Worm (Caenorhabditis elegans): ENCODE data around the gene C35C5.10.

The C35C5.10 gene

ce11 chrX:11590545-11590944, 34.5 kb downstream of the C35C5.10 start:
- TF ChIP-seq mel-28 (tag; optimal IDR thresholded peaks at IDR 0.05; ENCODE audit: borderline replicate concordance) (no peak), hmg-20 (GFP tag; IDR thresholded peaks at IDR 0.05) (no peak), B0035.1 (tag; optimal IDR thresholded peaks at IDR 0.05) (no peak), C06A6.2 (GFP tag; conservative IDR thresholded peaks at IDR 0.05) (no peak), fkh-3 (tag; optimal IDR thresholded peaks at IDR 0.05) (no peak), lin-54 (GFP tag; optimal IDR thresholded peaks at IDR 0.05) (no peak), efl-1 (GFP tag; optimal IDR thresholded peaks at IDR 0.05) (no peak), F55B11.4 (tag; optimal IDR thresholded peaks at IDR 0.05; ENCODE audit: borderline replicate concordance, insufficient read depth) (no peak), F52B5.7 (tag; optimal IDR thresholded peaks at IDR 0.05) (no peak), madf-3 (GFP tag; IDR thresholded peaks at IDR 0.05) (no peak), Y53F4B.3 (GFP tag; IDR thresholded peaks at IDR 0.05) (no peak), F57C9.4 (tag; optimal IDR thresholded peaks at IDR 0.05) (no peak), snpc-3.4 (tag; optimal IDR thresholded peaks at IDR 0.05) (no peak), lsl-1 (GFP tag; optimal IDR thresholded peaks at IDR 0.05) (no peak), nhr-179 (tag; optimal IDR thresholded peaks at IDR 0.05) (no peak), ama-1 (optimal IDR thresholded peaks at IDR 0.05) (no peak), ama-1 (GFP tag; optimal IDR thresholded peaks at IDR 0.05) (no peak), ztf-28 (GFP tag; IDR thresholded peaks at IDR 0.05) (no peak), hlh-12 (tag; optimal IDR thresholded peaks at IDR 0.05) (no peak), repo-1 (tag; optimal IDR thresholded peaks at IDR 0.05) (no peak), ceh-100 (GFP tag; IDR thresholded peaks at IDR 0.05) (no peak)

DNA sequence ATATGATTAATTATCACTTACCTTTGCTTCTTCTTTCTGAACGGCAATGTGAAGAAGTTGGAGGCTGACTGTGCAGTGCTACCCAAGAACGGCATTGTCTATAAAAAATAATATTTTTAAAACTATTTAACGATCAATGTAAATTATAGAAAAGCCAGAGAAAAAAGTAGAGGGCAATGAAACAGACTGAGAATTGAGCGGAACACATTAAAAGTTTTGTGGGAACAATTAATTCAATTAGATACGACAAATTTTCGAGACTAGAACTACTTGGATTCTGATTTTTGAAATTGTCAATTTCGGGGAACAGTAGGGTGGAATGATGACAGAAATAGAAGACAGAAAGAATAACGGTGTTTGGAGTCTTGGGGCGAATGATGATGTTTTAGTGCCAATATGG, 35.6 kb downstream of the C35C5.10 start, which contains the start of gene F52D10.2:
Gene F52D10.2, minus strand, starts transcription at position 101 of the 400 bp plus-strand sequence.
- no peak for TF ChIP-seq Y79H2A.3 (GFP tag; conservative IDR thresholded peaks at IDR 0.05)
- TF ChIP-seq ztf-18 (tag; optimal IDR thresholded peaks at IDR 0.05): no peak
- no peak for TF ChIP-seq unc-62 (GFP tag; optimal IDR thresholded peaks at IDR 0.05)
- TF ChIP-seq Y53F4B.3 (GFP tag; IDR thresholded peaks at IDR 0.05): no peak
- TF ChIP-seq him-1 (tag; optimal IDR thresholded peaks at IDR 0.05): no peak
- no peak for TF ChIP-seq nfya-1 (tag; optimal IDR thresholded peaks at IDR 0.05; ENCODE audit: borderline replicate concordance, insufficient read depth)
- no peak for TF ChIP-seq B0035.1 (tag; optimal IDR thresholded peaks at IDR 0.05)
- no peak for TF ChIP-seq F57C9.4 (tag; optimal IDR thresholded peaks at IDR 0.05)
- TF ChIP-seq B0019.2 (GFP tag; conservative IDR thresholded peaks at IDR 0.05): no peak
- no peak for TF ChIP-seq nhr-120 (GFP tag; IDR thresholded peaks at IDR 0.05)
- TF ChIP-seq ztf-25 (GFP tag; IDR thresholded peaks at IDR 0.05): no peak
- TF ChIP-seq aptf-2 (GFP tag; conservative IDR thresholded peaks at IDR 0.05): no peak
- TF ChIP-seq die-1 (tag; optimal IDR thresholded peaks at IDR 0.05): no peak

DNA sequence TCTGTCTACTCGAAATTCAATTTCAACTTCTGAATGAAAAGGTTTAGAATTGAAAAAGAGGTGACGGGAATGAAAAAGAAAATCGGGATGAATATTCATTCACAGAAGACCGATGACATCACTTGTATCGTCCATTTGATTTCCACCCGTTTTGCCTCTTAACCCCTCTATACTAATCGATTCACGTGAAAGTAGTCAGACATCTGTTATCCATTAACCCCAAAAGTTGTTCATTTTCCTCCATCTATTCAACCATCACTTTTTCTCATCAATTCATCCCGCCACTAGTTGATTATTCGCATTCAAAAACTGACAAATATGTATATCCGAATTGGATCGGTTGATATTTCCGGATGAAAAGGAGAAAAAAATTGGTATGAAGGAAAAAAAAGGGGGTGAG, 36.5 kb downstream of the C35C5.10 start:
- TF ChIP-seq die-1 (tag; optimal IDR thresholded peaks at IDR 0.05) (no peak), somi-1 (GFP tag; optimal IDR thresholded peaks at IDR 0.05) (no peak), hsf-1 (GFP tag; IDR thresholded peaks at IDR 0.05) (no peak), lag-1 (GFP tag; IDR thresholded peaks at IDR 0.05) (no peak), pbrm-1 (GFP tag; IDR thresholded peaks at IDR 0.05) (no peak), F23B12.7 (tag; optimal IDR thresholded peaks at IDR 0.05; ENCODE audit: insufficient read depth) (no peak), lin-26 (GFP tag; IDR thresholded peaks at IDR 0.05) (no peak), egl-18 (GFP tag; IDR thresholded peaks at IDR 0.05) (no peak), Y53F4B.3 (GFP tag; IDR thresholded peaks at IDR 0.05) (no peak), madf-8 (GFP tag; conservative IDR thresholded peaks at IDR 0.05) (no peak), lin-35 (GFP tag; optimal IDR thresholded peaks at IDR 0.05) (no peak), Y67H2A.10 (GFP tag; conservative IDR thresholded peaks at IDR 0.05) (no peak), rpc-1 (optimal IDR thresholded peaks at IDR 0.05) (no peak), rpc-1 (tag; optimal IDR thresholded peaks at IDR 0.05) (no peak), mes-4 (tag; optimal IDR thresholded peaks at IDR 0.05) (no peak), D2030.7 (GFP tag; IDR thresholded peaks at IDR 0.05) (no peak)

Measured in whole organism, young adult.